Fruit fly (Drosophila melanogaster) whole organism, pupa: ENCODE measurements around the gene Ziz.

Experiments
- CG10348 ChIP-seq: fragments of 200-800 bp; sonication (Bioruptor generic); IDR thresholded peaks from 2 replicates; pipeline ENCODE4 v1.3.6; 2022; ENCODE audit warnings: missing biosample characterization, missing genetic modification characterization
- CG12605 ChIP-seq: fragments of 200-800 bp; sonication (Bioruptor generic); IDR thresholded peaks from 2 replicates; pipeline ENCODE4 v1.3.6; 2022; ENCODE audit warnings: missing biosample characterization, missing genetic modification characterization
- CG13204 ChIP-seq: fragments of 200-800 bp; sonication (Bioruptor generic); optimal IDR thresholded peaks from 2 replicates; lab custom pipeline; 2018; ENCODE audit warnings: missing biosample characterization, mild to moderate bottlenecking, missing genetic modification characterization, moderate library complexity
- CG14655 ChIP-seq: fragments of 200-800 bp; sonication (Bioruptor generic); optimal IDR thresholded peaks from 3 replicates; lab custom pipeline; 2017; ENCODE audit warnings: mild to moderate bottlenecking, missing biosample characterization, missing genetic modification reagents, missing genetic modification characterization
- CG15710 ChIP-seq: fragments of 200-800 bp; sonication (Bioruptor generic); optimal IDR thresholded peaks from 2 replicates; lab custom pipeline; 2018; ENCODE audit warnings: missing biosample characterization, mild to moderate bottlenecking, missing genetic modification characterization, moderate library complexity
- CG17806 ChIP-seq: fragments of 200-800 bp; sonication (Bioruptor generic); optimal IDR thresholded peaks from 2 replicates; lab custom pipeline; 2018; ENCODE audit warnings: missing biosample characterization, mild to moderate bottlenecking, missing genetic modification characterization, moderate library complexity
- CG32121 ChIP-seq: fragments of 200-800 bp; sonication (Bioruptor generic); IDR thresholded peaks from 2 replicates; pipeline ENCODE4 v1.3.6; 2022; ENCODE audit warnings: missing biosample characterization, missing genetic modification characterization
- CG34367 ChIP-seq: fragments of 200-800 bp; sonication (Bioruptor generic); optimal IDR thresholded peaks from 2 replicates; lab custom pipeline; 2018; ENCODE audit warnings: missing biosample characterization, mild to moderate bottlenecking, missing genetic modification characterization
- CG8301 ChIP-seq: fragments of 200-800 bp; sonication (Bioruptor generic); optimal IDR thresholded peaks from 2 replicates; lab custom pipeline; 2018; ENCODE audit warnings: missing biosample characterization, mild to moderate bottlenecking, missing genetic modification characterization
- CG9948 ChIP-seq: fragments of 200-800 bp; sonication (Bioruptor generic); optimal IDR thresholded peaks from 2 replicates; lab custom pipeline; 2018; ENCODE audit warnings: missing biosample characterization, mild to moderate bottlenecking, missing genetic modification characterization, moderate library complexity
- EcR ChIP-seq: fragments of 200-800 bp; sonication (Bioruptor generic); optimal IDR thresholded peaks from 3 replicates; lab custom pipeline; 2019; ENCODE audit warnings: missing biosample characterization, missing genetic modification characterization, mild to moderate bottlenecking, moderate library complexity, missing genetic modification reagents

DNA sequence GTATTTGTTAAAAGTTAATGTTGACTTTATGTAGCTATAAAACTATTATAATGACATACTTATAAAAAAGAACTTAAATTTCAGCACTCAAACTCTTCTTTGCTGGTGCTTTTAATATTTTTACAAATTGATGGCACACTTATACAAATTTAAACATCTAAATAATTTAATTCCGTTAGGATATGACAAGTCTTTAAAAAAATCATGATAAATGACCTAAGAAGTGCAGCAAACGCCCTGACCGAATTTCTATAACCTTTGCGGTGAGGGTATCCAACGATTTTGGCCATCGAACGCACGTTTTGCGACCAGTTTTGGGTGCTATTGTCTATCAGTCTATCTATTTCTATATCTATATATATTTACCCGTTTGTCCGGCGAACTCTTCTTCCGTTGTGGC lies 53.2 kb downstream of the Ziz start:
- TF ChIP-seq CG8301 (tag; lab: Kevin White, UChicago) (no peak), CG10348 (GFP tag; lab: Robert Waterston, UW) (no peak), EcR (GFP tag; lab: Kevin White, UChicago) (no peak), CG14655 (GFP tag; lab: Kevin White, UChicago) (no peak), CG17806 (tag; lab: Kevin White, UChicago) (no peak), CG34367 (tag; lab: Kevin White, UChicago) (no peak), CG15710 (tag; lab: Kevin White, UChicago) (no peak), CG13204 (GFP tag; lab: Kevin White, UChicago) (no peak), CG9948 (tag; lab: Kevin White, UChicago) (no peak), CG32121 (GFP tag; lab: Robert Waterston, UW) (no peak), CG12605 (no peak)
